Worm (Caenorhabditis elegans): ENCODE results near the gene rsp-4.

The rsp-4 gene

ce11 chrII:5379614-5380077 is 9.0 kb downstream of the rsp-4 start, which contains the start of gene pkc-3 (continued):
- TF ChIP-seq let-607 (tag; optimal IDR thresholded peaks at IDR 0.05) (peak; percentile 50 to 78), nfyb-1 (GFP tag; IDR thresholded peaks at IDR 0.05) (peak; percentile 72), tbp1 (GFP tag; optimal IDR thresholded peaks at IDR 0.05) (peak; percentile 60), snpc-4 (GFP tag; optimal IDR thresholded peaks at IDR 0.05) (no peak), snpc-4 (tag; optimal IDR thresholded peaks at IDR 0.05) (peak; percentile 13 to 64 (median 54)), C06A6.2 (GFP tag; conservative IDR thresholded peaks at IDR 0.05) (peak; percentile 35; the same call in 1 of the 2 replicates), nfya-2 (GFP tag; IDR thresholded peaks at IDR 0.05) (no peak), rpc-1 (optimal IDR thresholded peaks at IDR 0.05) (no peak), rpc-1 (tag; optimal IDR thresholded peaks at IDR 0.05) (no peak), F23B12.7 (tag; optimal IDR thresholded peaks at IDR 0.05; ENCODE audit: insufficient read depth) (no peak), sdz-38 (tag; optimal IDR thresholded peaks at IDR 0.05) (no peak), bed-1 (GFP tag; IDR thresholded peaks at IDR 0.05) (no peak), atf-7 (tag; optimal IDR thresholded peaks at IDR 0.05) (peak; percentile 76), cebp-1 (GFP tag; IDR thresholded peaks at IDR 0.05) (no peak), cebp-1 (tag; optimal IDR thresholded peaks at IDR 0.05) (peak; percentile 65), lin-35 (GFP tag; optimal IDR thresholded peaks at IDR 0.05) (peak in 1 of 3 experiments; percentile 47), nhr-90 (tag; optimal IDR thresholded peaks at IDR 0.05) (peak; percentile 70), attf-3 (GFP tag; conservative IDR thresholded peaks at IDR 0.05) (no peak; the same call in 1 of the 2 replicates), efl-1 (GFP tag; optimal IDR thresholded peaks at IDR 0.05) (peak; percentile 63), mel-28 (tag; optimal IDR thresholded peaks at IDR 0.05; ENCODE audit: borderline replicate concordance) (no peak), hlh-12 (tag; optimal IDR thresholded peaks at IDR 0.05) (no peak), madf-3 (GFP tag; IDR thresholded peaks at IDR 0.05) (peak; percentile 72), let-526 (GFP tag; IDR thresholded peaks at IDR 0.05) (no peak), F52B5.7 (tag; optimal IDR thresholded peaks at IDR 0.05) (peak; percentile 53), repo-1 (tag; optimal IDR thresholded peaks at IDR 0.05) (peak; percentile 79), F39B2.1 (GFP tag; IDR thresholded peaks at IDR 0.05) (0 out of 2 replicates have a peak, but pooled peaks have one; percentile 54), C17E4.6 (GFP tag; IDR thresholded peaks at IDR 0.05) (no peak), die-1 (tag; optimal IDR thresholded peaks at IDR 0.05) (peak; percentile 55), ekl-4 (GFP tag; IDR thresholded peaks at IDR 0.05) (peak; percentile 78), dpl-1 (GFP tag; optimal IDR thresholded peaks at IDR 0.05) (no peak), Y79H2A.3 (GFP tag; conservative IDR thresholded peaks at IDR 0.05) (0 out of 2 replicates have a peak, but pooled peaks have one; percentile 33), tlf-1 (GFP tag; optimal IDR thresholded peaks at IDR 0.05) (peak; percentile 72), ztf-3 (GFP tag; optimal IDR thresholded peaks at IDR 0.05) (no peak), egl-18 (GFP tag; IDR thresholded peaks at IDR 0.05) (0 out of 2 replicates have a peak, but pooled peaks have one; percentile 3), cebp-2 (GFP tag; IDR thresholded peaks at IDR 0.05) (0 out of 2 replicates have a peak, but pooled peaks have one; percentile 31), gei-17 (GFP tag; optimal IDR thresholded peaks at IDR 0.05) (peak; percentile 10), ceh-100 (GFP tag; IDR thresholded peaks at IDR 0.05) (peak; percentile 23; the same call in 1 of the 2 replicates), akir-1 (GFP tag; optimal IDR thresholded peaks at IDR 0.05) (no peak), Y53F4B.3 (GFP tag; IDR thresholded peaks at IDR 0.05) (no peak), unc-62 (GFP tag; optimal IDR thresholded peaks at IDR 0.05) (no peak), B0336.3 (GFP tag; IDR thresholded peaks at IDR 0.05) (peak; percentile 92), ets-4 (GFP tag; optimal IDR thresholded peaks at IDR 0.05) (peak; percentile 54), K12H6.12 (tag; optimal IDR thresholded peaks at IDR 0.05) (peak; percentile 40), lin-40 (tag; optimal IDR thresholded peaks at IDR 0.05) (peak; percentile 62), tbx-9 (tag; optimal IDR thresholded peaks at IDR 0.05; ENCODE audit: borderline replicate concordance) (no peak), hsf-1 (GFP tag; IDR thresholded peaks at IDR 0.05) (peak; percentile 75), F57C9.4 (tag; optimal IDR thresholded peaks at IDR 0.05) (no peak), ztf-18 (tag; optimal IDR thresholded peaks at IDR 0.05) (peak; percentile 83), B0019.2 (GFP tag; conservative IDR thresholded peaks at IDR 0.05) (no peak)

All from whole organism, young adult.